Fruit fly (Drosophila melanogaster): Measurements from ENCODE around the gene dlg1.

DNA sequence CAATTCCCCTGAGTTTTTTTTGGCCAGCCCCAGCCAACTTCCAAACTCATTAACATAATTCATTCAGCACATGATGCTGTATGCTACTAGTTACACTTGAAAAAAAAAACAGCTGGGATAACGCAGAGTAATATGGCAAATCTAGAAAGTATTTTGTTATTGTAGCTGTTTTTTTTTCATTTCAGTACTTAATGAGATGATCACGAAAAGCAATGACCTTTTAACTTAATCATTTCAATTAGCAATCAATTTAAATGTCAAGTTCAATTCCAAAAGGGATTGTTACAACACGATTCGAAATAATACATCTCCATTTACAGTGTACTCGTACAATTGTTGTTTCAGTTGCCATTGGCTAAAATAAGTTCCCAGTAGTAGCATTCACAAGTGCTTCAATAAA is 80.9 kb downstream of the dlg1 start:
- TF ChIP-seq CG8478 (optimal IDR thresholded peaks at IDR 0.05) (no peak), CTCF (optimal IDR thresholded peaks at IDR 0.05) (no peak)

Measured in S2 (cell line).